Worm (Caenorhabditis elegans): Measurements from ENCODE around the gene C02F5.10.

Gene C02F5.10

DNA sequence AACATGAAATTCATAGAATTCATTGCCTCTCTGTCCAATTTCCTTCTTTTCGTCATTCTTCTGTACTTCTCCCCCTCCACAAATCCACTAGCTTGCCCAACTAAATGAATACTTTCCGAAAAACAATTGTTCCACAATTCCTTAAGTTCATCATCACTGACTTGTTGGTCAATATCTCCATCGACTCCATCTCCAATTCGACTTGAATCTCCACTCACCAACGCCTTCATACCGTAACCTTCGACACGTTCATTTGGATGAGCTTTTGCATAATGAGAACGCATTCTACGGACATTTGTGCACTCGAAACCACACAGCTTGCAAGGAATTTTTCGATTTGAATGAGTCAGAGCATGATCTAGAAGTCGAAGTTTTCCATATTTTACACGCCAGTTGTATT is 8.3 kb downstream of the C02F5.10 start:
- no peak for TF ChIP-seq egl-27 (tag; optimal IDR thresholded peaks at IDR 0.05)
- TF ChIP-seq nhr-11 (tag; optimal IDR thresholded peaks at IDR 0.05) = no peak
- no peak for TF ChIP-seq nhr-25 (tag; optimal IDR thresholded peaks at IDR 0.05)
- TF ChIP-seq nhr-237 (tag; optimal IDR thresholded peaks at IDR 0.05) = no peak

DNA sequence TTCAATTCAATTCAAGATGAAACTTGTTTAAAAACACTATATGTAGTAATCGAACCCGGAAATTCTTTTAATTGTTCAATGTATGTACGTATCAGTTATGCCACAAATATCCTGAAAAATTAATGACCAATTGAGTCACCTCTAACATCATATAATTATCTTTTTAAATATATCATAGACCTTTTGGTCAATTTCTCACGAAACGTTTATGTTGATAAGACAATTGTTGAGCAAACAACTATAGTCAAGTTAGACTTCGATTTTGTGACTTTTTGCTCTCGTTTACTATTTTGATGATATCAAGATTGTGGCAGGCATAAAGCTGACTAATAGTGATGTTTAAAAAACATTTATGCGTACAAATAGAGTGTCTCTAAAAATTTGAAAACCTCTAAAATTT is 9.0 kb downstream of the C02F5.10 start:
- peak; percentile 57 for TF ChIP-seq elt-2 (tag; optimal IDR thresholded peaks at IDR 0.05)
- no peak for TF ChIP-seq ama-1 (optimal IDR thresholded peaks at IDR 0.05)
- no peak for TF ChIP-seq lsy-12 (tag; optimal IDR thresholded peaks at IDR 0.05)
- TF ChIP-seq pqm-1 (tag; optimal IDR thresholded peaks at IDR 0.05) = peak; percentile 83

DNA sequence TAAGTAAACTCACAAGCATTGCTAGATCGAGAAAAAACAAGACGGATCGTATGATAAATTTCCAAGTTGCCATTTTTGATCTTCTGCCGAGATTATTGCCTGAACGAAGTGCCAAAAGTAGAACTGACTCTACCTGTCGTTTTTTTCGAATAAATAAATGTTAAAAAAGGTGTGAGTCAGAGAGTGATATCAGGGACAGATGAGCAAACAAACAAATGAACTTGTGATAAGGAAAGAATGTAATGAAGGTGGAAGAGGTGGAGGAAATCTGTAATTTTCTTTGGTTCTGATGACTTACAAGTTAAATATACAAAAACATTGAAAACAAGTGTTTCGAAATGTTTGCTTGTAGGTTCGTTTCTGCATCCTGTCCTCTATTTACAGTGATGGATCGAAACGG is 10.0 kb downstream of the C02F5.10 start, which contains the start of gene tsp-1:
TSS of gene tsp-1 (minus strand) at position 99 of the 400 bp plus-strand sequence.
- no peak for TF ChIP-seq ama-1 (optimal IDR thresholded peaks at IDR 0.05)
- TF ChIP-seq elt-2 (tag; optimal IDR thresholded peaks at IDR 0.05) = peak; percentile 35
- TF ChIP-seq pha-4 (tag; optimal IDR thresholded peaks at IDR 0.05) = peak; percentile 21
- no peak for TF ChIP-seq eor-1 (tag; optimal IDR thresholded peaks at IDR 0.05)
- TF ChIP-seq pqm-1 (tag; optimal IDR thresholded peaks at IDR 0.05) = peak; percentile 39
- no peak for TF ChIP-seq snpc-4 (tag; optimal IDR thresholded peaks at IDR 0.05)

DNA sequence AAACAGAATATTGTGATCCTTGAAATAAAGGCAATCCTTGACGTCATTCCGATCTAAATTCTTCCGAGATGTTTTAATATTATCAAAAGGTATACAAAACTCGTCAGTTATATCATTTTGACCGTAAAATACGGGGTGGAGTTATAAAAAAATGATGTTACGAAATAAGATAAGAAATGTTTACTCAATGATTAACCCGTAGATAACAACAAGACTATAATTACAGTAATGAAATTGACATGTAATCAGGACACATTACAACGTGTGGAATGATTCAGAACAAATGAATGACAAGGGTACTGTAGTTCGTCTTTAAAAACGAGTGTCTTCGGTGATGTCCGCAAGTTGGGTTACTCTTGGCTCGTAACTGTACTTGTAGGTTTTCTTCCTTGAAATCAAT is 11.5 kb downstream of the C02F5.10 start, which contains the start of gene tsp-2:
TSS of gene tsp-2 (minus strand) at position 109 of the 400 bp plus-strand sequence.
- TF ChIP-seq pqm-1 (tag; optimal IDR thresholded peaks at IDR 0.05) (peak; percentile 86), elt-2 (tag; optimal IDR thresholded peaks at IDR 0.05) (peak; percentile 86), unc-39 (tag; optimal IDR thresholded peaks at IDR 0.05) (no peak), jun-1 (tag; optimal IDR thresholded peaks at IDR 0.05) (peak; percentile 49), mml-1 (tag; optimal IDR thresholded peaks at IDR 0.05) (no peak), pha-4 (tag; optimal IDR thresholded peaks at IDR 0.05) (peak; percentile 69)

DNA sequence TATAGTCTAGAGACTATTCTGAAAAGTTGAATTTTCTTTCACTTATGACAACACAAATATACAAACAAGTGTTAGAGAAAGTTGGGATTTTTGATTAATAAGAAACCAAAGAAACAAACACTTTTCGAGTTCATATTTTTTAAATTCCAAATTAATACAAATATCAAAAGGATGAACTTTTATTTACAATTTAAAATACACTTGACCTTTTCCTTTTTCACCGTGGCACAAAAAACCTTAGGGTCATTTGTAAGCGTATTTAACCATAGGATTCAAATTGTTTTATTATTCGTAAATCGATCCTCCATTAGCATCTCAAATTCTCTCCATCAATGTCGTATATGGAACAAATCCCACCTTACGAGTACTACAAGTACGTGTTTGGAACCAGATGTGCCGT is 13.4 kb downstream of the C02F5.10 start, which contains the start of gene C02F5.5:
TSS of gene C02F5.5 (plus strand) at position 301 of the 400 bp plus-strand sequence.
- TF ChIP-seq elt-2 (tag; optimal IDR thresholded peaks at IDR 0.05) = no peak
- no peak for TF ChIP-seq mdl-1 (tag; optimal IDR thresholded peaks at IDR 0.05)
- TF ChIP-seq lin-15B (tag; optimal IDR thresholded peaks at IDR 0.05) = no peak
- TF ChIP-seq pha-4 (tag; optimal IDR thresholded peaks at IDR 0.05) = no peak
- no peak for TF ChIP-seq aly-2 (tag; optimal IDR thresholded peaks at IDR 0.05)

DNA sequence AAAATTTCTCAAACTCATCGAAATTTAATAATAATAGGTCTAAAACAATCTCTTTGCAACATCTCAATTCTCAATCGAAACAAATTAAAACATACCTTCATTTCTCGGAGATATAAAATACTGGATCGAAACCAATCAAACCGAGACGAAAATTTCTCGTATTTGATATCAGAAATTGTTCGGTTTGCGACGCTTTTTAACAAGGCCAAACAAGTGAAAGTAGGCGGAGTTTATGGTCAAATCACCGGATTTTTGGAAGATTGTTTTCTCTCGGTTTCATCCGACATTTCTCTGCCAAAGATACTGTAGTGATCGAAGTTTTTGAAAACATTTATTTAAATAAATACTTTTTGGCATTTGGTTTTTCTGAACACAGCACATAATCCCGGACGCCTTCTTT is 13.9 kb downstream of the C02F5.10 start, which contains the start of gene C02F5.14:
TSS of gene C02F5.14 (minus strand) at position 157 of the 400 bp plus-strand sequence.
- TF ChIP-seq nhr-23 (tag; optimal IDR thresholded peaks at IDR 0.05) (peak; percentile 4), unc-62 (GFP tag; optimal IDR thresholded peaks at IDR 0.05) (no peak)

DNA sequence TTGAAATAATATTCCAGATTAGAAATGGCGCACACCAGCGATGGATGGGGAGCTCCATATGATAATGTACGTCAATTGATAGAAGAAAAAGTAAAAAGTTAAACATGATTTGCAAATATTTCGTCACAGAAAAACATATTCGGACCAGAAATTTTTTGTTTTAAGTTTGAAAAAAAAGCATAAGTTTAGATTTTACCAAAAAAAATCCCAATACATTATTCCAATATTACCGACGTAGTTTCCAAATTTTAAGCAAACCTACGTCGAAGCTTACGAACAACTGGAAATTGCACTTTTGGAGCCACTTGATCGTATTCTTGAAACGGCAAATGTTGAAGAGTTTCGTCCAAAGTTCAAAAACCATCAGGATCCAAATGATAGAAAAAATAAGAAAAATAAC is 16.6 kb downstream of the C02F5.10 start, which contains the start of gene henn-1:
TSS of gene henn-1 (plus strand) at position 18 of the 400 bp plus-strand sequence.
- TF ChIP-seq fos-1 (tag; optimal IDR thresholded peaks at IDR 0.05) = no peak
- TF ChIP-seq pha-4 (tag; optimal IDR thresholded peaks at IDR 0.05) = peak; percentile 28
- TF ChIP-seq nhr-11 (tag; optimal IDR thresholded peaks at IDR 0.05) = no peak
- TF ChIP-seq snpc-4 (tag; optimal IDR thresholded peaks at IDR 0.05) = no peak
- TF ChIP-seq ztf-4 (tag; optimal IDR thresholded peaks at IDR 0.05) = no peak
- no peak for TF ChIP-seq elt-3 (tag; optimal IDR thresholded peaks at IDR 0.05)
- no peak for TF ChIP-seq ZK546.5 (tag; optimal IDR thresholded peaks at IDR 0.05)
- TF ChIP-seq elt-2 (tag; optimal IDR thresholded peaks at IDR 0.05) = no peak
- TF ChIP-seq ceh-16 (tag; optimal IDR thresholded peaks at IDR 0.05) = no peak
- TF ChIP-seq hmg-11 (tag; optimal IDR thresholded peaks at IDR 0.05) = no peak
- peak; percentile 29 for TF ChIP-seq nhr-23 (tag; optimal IDR thresholded peaks at IDR 0.05)

DNA sequence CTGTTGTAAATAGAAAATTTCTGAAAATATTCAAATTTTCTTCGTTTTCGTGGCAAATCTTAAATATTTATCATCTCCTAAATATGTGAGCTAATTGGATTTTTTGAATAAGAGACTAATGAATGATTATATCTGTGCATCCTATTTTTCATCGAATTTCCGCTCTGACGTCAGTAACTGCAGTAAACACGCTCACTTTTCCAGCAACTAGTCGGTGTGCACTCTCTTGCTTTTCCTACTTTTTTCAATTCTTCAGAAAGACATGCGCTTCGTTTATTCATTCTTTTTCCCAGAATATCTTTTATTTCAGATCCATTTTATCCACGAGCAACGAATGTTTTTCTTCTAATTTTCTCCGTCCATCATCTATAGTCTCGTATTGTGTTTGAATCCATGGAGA is 19.8 kb downstream of the C02F5.10 start:
- TF ChIP-seq skn-1 (tag; optimal IDR thresholded peaks at IDR 0.05) = no peak
- peak; percentile 32 for TF ChIP-seq nhr-11 (tag; optimal IDR thresholded peaks at IDR 0.05)
- TF ChIP-seq nhr-237 (tag; optimal IDR thresholded peaks at IDR 0.05) = no peak
- no peak for TF ChIP-seq aly-2 (tag; optimal IDR thresholded peaks at IDR 0.05)
- peak; percentile 12 for TF ChIP-seq nfya-1 (tag; optimal IDR thresholded peaks at IDR 0.05; ENCODE audit: insufficient read depth)
- TF ChIP-seq daf-12 (tag; optimal IDR thresholded peaks at IDR 0.05) = no peak
- no peak for TF ChIP-seq nhr-25 (tag; optimal IDR thresholded peaks at IDR 0.05)
- TF ChIP-seq ceh-16 (tag; optimal IDR thresholded peaks at IDR 0.05) = no peak
- no peak for TF ChIP-seq nhr-77 (tag; optimal IDR thresholded peaks at IDR 0.05)
- TF ChIP-seq ceh-82 (tag; optimal IDR thresholded peaks at IDR 0.05) = no peak
- TF ChIP-seq sea-2 (GFP tag; optimal IDR thresholded peaks at IDR 0.05) = no peak
- no peak for TF ChIP-seq ztf-11 (tag; optimal IDR thresholded peaks at IDR 0.05)

Measured in whole organism, L3 larva.